Fruit fly (Drosophila melanogaster): ENCODE measurements around the gene CG4553.

Gene CG4553

dm6 chr3R:25472635-25473552, 3.8 kb downstream of the CG4553 start, which contains the start of the genes Fur1 and Vps33B (continued):
- TF ChIP-seq H15 (GFP tag; IDR thresholded peaks at IDR 0.05) (peak; percentile 92), mam (GFP tag; optimal IDR thresholded peaks at IDR 0.05) (peak; percentile 99), CG18476 (GFP tag; optimal IDR thresholded peaks at IDR 0.05) (peak; percentile 97), CG13775 (GFP tag; optimal IDR thresholded peaks at IDR 0.05) (peak; percentile 99), CG6813 (GFP tag; optimal IDR thresholded peaks at IDR 0.05) (peak; percentile 88), dpn (GFP tag; optimal IDR thresholded peaks at IDR 0.05) (peak; percentile 98 to 99), stwl (tag; optimal IDR thresholded peaks at IDR 0.05) (peak; percentile 60), CG11695 (GFP tag; IDR thresholded peaks at IDR 0.05) (peak; percentile 94), nom (GFP tag; optimal IDR thresholded peaks at IDR 0.05) (peak; percentile 86), CG31365 (tag; optimal IDR thresholded peaks at IDR 0.05) (peak; percentile 77), fd3F (GFP tag; optimal IDR thresholded peaks at IDR 0.05) (peak; percentile 93), dimm (GFP tag; IDR thresholded peaks at IDR 0.05) (peak; percentile 86), CG30431 (GFP tag; optimal IDR thresholded peaks at IDR 0.05) (peak; percentile 97), CG7963 (GFP tag; IDR thresholded peaks at IDR 0.05; ENCODE audit: partially characterized antibody) (peak; percentile 74), CG4707 (GFP tag; optimal IDR thresholded peaks at IDR 0.05) (peak; percentile 84), crp (GFP tag; optimal IDR thresholded peaks at IDR 0.05) (peak; percentile 96 to 98), Gug (GFP tag; IDR thresholded peaks at IDR 0.05) (peak; percentile 92), Hmr (GFP tag; optimal IDR thresholded peaks at IDR 0.05) (peak; percentile 97), CG10979 (tag; optimal IDR thresholded peaks at IDR 0.05) (peak; percentile 96), cas (GFP tag; IDR thresholded peaks at IDR 0.05) (peak; percentile 82), Atf3 (GFP tag; optimal IDR thresholded peaks at IDR 0.05) (peak; percentile 97), ftz-f1 (GFP tag; optimal IDR thresholded peaks at IDR 0.05) (peak; percentile 98), sima (GFP tag; optimal IDR thresholded peaks at IDR 0.05) (peak; percentile 85), NK7.1 (GFP tag; optimal IDR thresholded peaks at IDR 0.05) (peak; percentile 94), fd96Cb (tag; optimal IDR thresholded peaks at IDR 0.05) (peak; percentile 96), Ada2b (GFP tag; IDR thresholded peaks at IDR 0.05) (peak; percentile 95), slbo (GFP tag; IDR thresholded peaks at IDR 0.05) (peak; percentile 96), CG17829 (tag; optimal IDR thresholded peaks at IDR 0.05) (peak; percentile 98), hkb (optimal IDR thresholded peaks at IDR 0.05) (peak; percentile 79), hkb (GFP tag; IDR thresholded peaks at IDR 0.05) (peak; percentile 95), croc (GFP tag; conservative IDR thresholded peaks at IDR 0.05) (peak; percentile 92), Optix (GFP tag; IDR thresholded peaks at IDR 0.05) (peak; percentile 94), Chrac-16 (GFP tag; optimal IDR thresholded peaks at IDR 0.05) (peak; percentile 98), nerfin-1 (tag; optimal IDR thresholded peaks at IDR 0.05) (peak; percentile 93), sna (GFP tag; IDR thresholded peaks at IDR 0.05; ENCODE audit: partially characterized antibody) (peak; percentile 85), ATbp (GFP tag; optimal IDR thresholded peaks at IDR 0.05) (peak; percentile 92), pnt (GFP tag; optimal IDR thresholded peaks at IDR 0.05) (peak; percentile 98), CG15696 (tag; optimal IDR thresholded peaks at IDR 0.05) (peak; percentile 96), CG32532 (GFP tag; IDR thresholded peaks at IDR 0.05) (peak; percentile 95), Med (GFP tag) (peak; percentile 100), dan (GFP tag; IDR thresholded peaks at IDR 0.05) (no peak; the same call in 1 of the 2 replicates), hth (optimal IDR thresholded peaks at IDR 0.05) (no peak), Dfd (GFP tag; optimal IDR thresholded peaks at IDR 0.05) (no peak), ERR (GFP tag; optimal IDR thresholded peaks at IDR 0.05) (peak; percentile 96), CG8388 (GFP tag; optimal IDR thresholded peaks at IDR 0.05) (peak; percentile 96), CG14860 (GFP tag; IDR thresholded peaks at IDR 0.05; ENCODE audit: partially characterized antibody) (peak; percentile 73), Adf1 (GFP tag; IDR thresholded peaks at IDR 0.05) (peak; percentile 72), Side (GFP tag; optimal IDR thresholded peaks at IDR 0.05) (peak; percentile 98), az2 (GFP tag; optimal IDR thresholded peaks at IDR 0.05) (peak; percentile 98)

Measured in whole organism, embryonic.